Worm (Caenorhabditis elegans): ENCODE measurements around the gene fkb-1.
A peak's percentile ranks its signal among the peaks of the same experiment; 100 is the strongest.

The fkb-1 gene

DNA sequence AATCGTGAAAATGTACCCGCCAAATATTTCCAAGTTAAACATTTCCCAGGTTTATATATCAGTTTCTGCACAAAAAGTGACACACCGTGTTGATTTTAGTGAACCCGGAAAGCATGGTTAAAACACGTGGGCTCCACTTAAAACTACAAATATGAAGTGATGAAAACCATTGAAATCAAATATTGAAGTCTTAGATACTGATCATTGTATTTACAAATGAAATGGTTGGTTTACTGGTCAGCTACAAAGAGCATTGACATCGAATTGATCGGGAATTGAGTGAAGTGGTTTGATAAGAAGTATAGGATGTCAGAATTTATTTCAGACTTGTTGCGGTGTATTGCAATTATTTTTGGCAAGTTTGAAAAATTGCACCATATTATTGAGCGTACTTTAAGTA is 7.0 kb upstream of the fkb-1 start, which contains the start of gene hrg-5:
hrg-5 (minus strand) TSS at position 17 of the 400 bp plus-strand sequence.
- no peak for TF ChIP-seq nhr-237 (tag; optimal IDR thresholded peaks at IDR 0.05)
- no peak for TF ChIP-seq egl-5 (tag; optimal IDR thresholded peaks at IDR 0.05)
- peak; percentile 76 for TF ChIP-seq pqm-1 (tag; optimal IDR thresholded peaks at IDR 0.05)
- no peak for TF ChIP-seq nhr-76 (tag; optimal IDR thresholded peaks at IDR 0.05)
- no peak for TF ChIP-seq nhr-43 (tag; optimal IDR thresholded peaks at IDR 0.05; ENCODE audit: poor library complexity, severe bottlenecking)
- peak; percentile 33 for TF ChIP-seq elt-2 (tag; optimal IDR thresholded peaks at IDR 0.05)
- TF ChIP-seq fkh-10 (GFP tag; optimal IDR thresholded peaks at IDR 0.05): no peak
- no peak for TF ChIP-seq tbx-2 (tag; optimal IDR thresholded peaks at IDR 0.05)
- TF ChIP-seq pha-4 (tag; optimal IDR thresholded peaks at IDR 0.05): peak; percentile 68

DNA sequence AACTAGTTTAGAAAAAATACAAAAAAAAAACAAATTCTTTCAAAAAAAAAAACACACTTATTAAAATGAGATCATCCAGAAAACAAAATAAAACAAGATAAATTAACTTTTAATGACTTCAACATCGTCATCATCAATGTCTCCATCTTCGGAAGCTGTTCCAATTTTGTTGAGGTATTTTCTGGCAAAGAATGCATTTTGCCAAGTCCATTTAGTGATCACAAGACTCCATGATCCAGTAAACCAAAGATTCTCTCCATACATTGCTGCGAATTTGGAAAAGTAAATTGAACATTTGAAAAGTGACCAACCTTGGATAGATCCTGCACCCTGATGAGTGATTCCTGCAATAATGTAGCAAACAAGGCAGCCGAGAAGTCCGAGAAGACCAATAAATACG is 6.3 kb upstream of the fkb-1 start:
- TF ChIP-seq fkh-10 (GFP tag; optimal IDR thresholded peaks at IDR 0.05): no peak
- TF ChIP-seq nhr-76 (tag; optimal IDR thresholded peaks at IDR 0.05): no peak
- no peak for TF ChIP-seq elt-3 (tag; optimal IDR thresholded peaks at IDR 0.05)
- no peak for TF ChIP-seq ceh-82 (tag; optimal IDR thresholded peaks at IDR 0.05)
- no peak for TF ChIP-seq tbx-2 (tag; optimal IDR thresholded peaks at IDR 0.05)
- no peak for TF ChIP-seq egl-5 (tag; optimal IDR thresholded peaks at IDR 0.05)
- TF ChIP-seq nhr-43 (tag; optimal IDR thresholded peaks at IDR 0.05; ENCODE audit: poor library complexity, severe bottlenecking): no peak
- no peak for TF ChIP-seq lsy-12 (tag; optimal IDR thresholded peaks at IDR 0.05)
- TF ChIP-seq fos-1 (tag; optimal IDR thresholded peaks at IDR 0.05): no peak
- no peak for TF ChIP-seq nfya-1 (tag; optimal IDR thresholded peaks at IDR 0.05; ENCODE audit: insufficient read depth)
- TF ChIP-seq mml-1 (tag; optimal IDR thresholded peaks at IDR 0.05): no peak
- no peak for TF ChIP-seq ceh-16 (tag; optimal IDR thresholded peaks at IDR 0.05)

DNA sequence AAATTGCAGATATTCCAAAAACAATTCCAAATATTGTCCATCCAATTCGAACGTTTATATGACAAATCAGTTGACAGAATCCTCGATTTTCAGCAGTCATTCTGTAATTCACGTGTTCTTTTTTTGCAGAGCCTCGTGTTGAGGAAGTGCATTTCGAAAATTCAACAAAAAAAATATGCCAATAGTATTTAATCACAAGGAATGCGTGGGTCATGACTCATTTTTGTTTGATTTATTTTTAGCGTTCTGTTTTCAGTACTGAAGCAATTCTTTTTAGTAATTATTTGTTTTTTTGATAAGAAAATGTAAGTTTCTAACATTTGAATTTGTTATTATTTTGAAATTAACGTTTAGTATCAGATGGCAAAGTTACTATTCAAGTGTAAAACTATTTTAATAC is 5.5 kb upstream of the fkb-1 start, which contains the start of gene hrg-4:
hrg-4 (minus strand) TSS at position 101 of the 400 bp plus-strand sequence.
- TF ChIP-seq aly-2 (tag; optimal IDR thresholded peaks at IDR 0.05): no peak
- no peak for TF ChIP-seq mdl-1 (tag; optimal IDR thresholded peaks at IDR 0.05)
- TF ChIP-seq zag-1 (tag; optimal IDR thresholded peaks at IDR 0.05): no peak
- TF ChIP-seq lin-15B (tag; optimal IDR thresholded peaks at IDR 0.05): no peak

DNA sequence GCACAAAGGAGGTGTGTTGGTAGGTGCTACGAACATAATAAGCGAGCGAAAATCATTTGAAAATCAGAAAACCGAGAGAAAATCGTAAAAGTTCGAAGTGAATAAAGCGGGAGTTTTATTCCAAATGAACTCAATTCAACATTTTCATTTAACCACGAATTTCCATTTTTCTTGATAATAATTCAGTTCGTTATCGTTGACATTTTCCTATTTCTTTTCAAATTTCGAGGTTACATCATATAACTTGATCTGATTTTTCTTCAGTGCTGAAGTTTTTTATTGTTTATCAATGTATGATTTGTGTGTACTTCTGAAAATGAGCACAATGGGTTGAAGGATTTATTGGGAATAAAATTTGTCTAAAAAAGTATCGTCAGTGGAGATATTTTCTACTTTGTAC is 4.7 kb upstream of the fkb-1 start:
- TF ChIP-seq elt-2 (tag; optimal IDR thresholded peaks at IDR 0.05) (peak; percentile 86), ceh-16 (tag; optimal IDR thresholded peaks at IDR 0.05) (no peak), eor-1 (tag; optimal IDR thresholded peaks at IDR 0.05) (no peak), lin-15B (tag; optimal IDR thresholded peaks at IDR 0.05) (no peak)

DNA sequence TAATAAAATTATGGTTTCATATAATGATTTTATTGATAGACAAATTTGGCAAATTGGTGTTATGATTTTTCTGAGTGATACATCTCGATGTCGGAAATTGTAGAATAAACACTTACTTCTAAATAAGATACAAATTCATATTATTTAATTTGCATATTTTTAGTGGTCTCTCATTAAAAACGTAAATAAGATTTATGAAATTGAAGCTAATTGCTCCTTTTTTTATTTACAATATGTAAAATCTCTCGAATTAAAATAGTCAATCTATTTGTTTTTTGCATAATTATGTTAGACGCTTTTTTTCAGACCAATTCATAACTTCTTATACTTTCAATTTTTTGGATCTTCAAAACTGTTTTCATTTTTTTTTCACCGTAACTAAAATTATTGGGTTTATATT is 4.1 kb upstream of the fkb-1 start, which contains the start of gene hrg-6:
hrg-6 (plus strand) TSS at position 301 of the 400 bp plus-strand sequence.
- TF ChIP-seq pqm-1 (tag; optimal IDR thresholded peaks at IDR 0.05) (no peak), nhr-11 (tag; optimal IDR thresholded peaks at IDR 0.05) (no peak), zag-1 (tag; optimal IDR thresholded peaks at IDR 0.05) (peak; percentile 36)

DNA sequence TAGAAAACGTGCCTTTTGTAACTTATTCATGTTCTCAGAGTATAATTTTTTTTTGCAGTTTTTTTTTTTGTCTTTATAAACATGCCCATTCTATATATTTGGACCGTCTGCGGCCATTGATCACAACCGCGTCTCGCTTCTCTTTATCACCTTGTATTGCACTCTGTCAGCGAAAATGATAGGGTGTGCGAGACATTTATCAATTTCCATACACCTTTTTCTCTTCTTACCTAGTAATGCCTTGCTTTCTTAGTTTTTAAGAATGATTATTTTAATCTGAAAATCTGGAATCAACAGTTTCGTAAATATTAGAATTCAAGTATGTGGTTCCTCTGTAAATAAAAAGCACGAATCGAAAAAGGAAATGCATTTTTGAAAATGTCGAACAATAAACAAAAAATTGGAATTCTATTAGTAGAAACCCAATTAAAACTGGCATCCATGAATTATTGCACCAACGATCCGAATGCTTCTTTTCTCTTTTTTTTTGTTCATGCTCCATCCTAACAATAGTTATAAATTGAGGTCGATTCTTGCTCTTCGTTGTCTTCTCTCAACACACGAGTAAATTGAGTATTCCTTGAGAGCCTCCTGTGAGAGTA is 837 bp downstream of the fkb-1 start:
- TF ChIP-seq mml-1 (tag; optimal IDR thresholded peaks at IDR 0.05) (no peak), tbx-2 (tag; optimal IDR thresholded peaks at IDR 0.05) (no peak), fkh-2 (tag; optimal IDR thresholded peaks at IDR 0.05) (no peak), snpc-4 (tag; optimal IDR thresholded peaks at IDR 0.05) (no peak), ceh-9 (tag; optimal IDR thresholded peaks at IDR 0.05) (no peak), elt-2 (tag; optimal IDR thresholded peaks at IDR 0.05) (peak; percentile 69), elt-1 (tag; optimal IDR thresholded peaks at IDR 0.05) (no peak), unc-39 (tag; optimal IDR thresholded peaks at IDR 0.05) (no peak), nhr-67 (tag; optimal IDR thresholded peaks at IDR 0.05) (no peak), nhr-11 (tag; optimal IDR thresholded peaks at IDR 0.05) (no peak), pqm-1 (tag; optimal IDR thresholded peaks at IDR 0.05) (peak; percentile 45), zag-1 (tag; optimal IDR thresholded peaks at IDR 0.05) (no peak), nhr-23 (tag; optimal IDR thresholded peaks at IDR 0.05) (no peak), ztf-4 (tag; optimal IDR thresholded peaks at IDR 0.05) (no peak), ZK546.5 (tag; optimal IDR thresholded peaks at IDR 0.05) (no peak), nhr-12 (tag; optimal IDR thresholded peaks at IDR 0.05) (no peak), nhr-77 (tag; optimal IDR thresholded peaks at IDR 0.05) (peak; percentile 26), skn-1 (tag; optimal IDR thresholded peaks at IDR 0.05) (no peak)

Measured in whole organism, L3 larva.